Fruit fly (Drosophila melanogaster): ENCODE measurements around the gene CG5439.
"Not testable (repeated sequence)": the region's sequence is repeated elsewhere in the genome, so short reads cannot be mapped to it uniquely, and the experiment has no call there.

CG5439 gene

DNA sequence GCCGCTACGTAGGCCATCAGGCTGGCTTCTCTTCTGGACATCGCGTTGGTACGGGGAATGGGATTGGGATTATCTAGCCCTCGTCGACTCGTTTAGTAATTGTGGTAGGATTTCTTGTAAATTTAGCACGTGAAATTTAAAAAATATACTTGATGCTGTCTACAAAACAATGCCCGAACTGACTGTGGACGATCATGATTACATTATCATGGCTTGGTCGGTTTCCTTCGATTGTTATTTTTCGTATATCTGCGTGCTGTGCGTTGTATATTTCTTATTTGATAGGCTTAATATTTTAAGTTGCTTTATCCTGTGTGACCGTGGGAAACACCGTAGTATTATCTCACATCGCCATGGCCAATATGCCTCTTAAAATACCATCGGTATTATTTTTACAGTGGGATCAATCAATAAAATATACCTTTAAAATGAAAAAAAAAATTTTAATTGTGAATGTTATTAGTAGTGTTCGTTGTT lies 26.0 kb downstream of the CG5439 start, which contains the start of gene CG16972:
Gene CG16972 (minus strand): TSS at position 336 of the 477 bp plus-strand sequence.
- no peak for TF ChIP-seq usp (GFP tag; optimal IDR thresholded peaks at IDR 0.05)
- no peak for TF ChIP-seq Dll (optimal IDR thresholded peaks at IDR 0.05)
- TF ChIP-seq CG8478 (optimal IDR thresholded peaks at IDR 0.05), result no peak
- no peak for TF ChIP-seq pan (optimal IDR thresholded peaks at IDR 0.05)
- no peak for TF ChIP-seq EcR (GFP tag; optimal IDR thresholded peaks at IDR 0.05)
- TF ChIP-seq psq (optimal IDR thresholded peaks at IDR 0.05), result no peak

DNA sequence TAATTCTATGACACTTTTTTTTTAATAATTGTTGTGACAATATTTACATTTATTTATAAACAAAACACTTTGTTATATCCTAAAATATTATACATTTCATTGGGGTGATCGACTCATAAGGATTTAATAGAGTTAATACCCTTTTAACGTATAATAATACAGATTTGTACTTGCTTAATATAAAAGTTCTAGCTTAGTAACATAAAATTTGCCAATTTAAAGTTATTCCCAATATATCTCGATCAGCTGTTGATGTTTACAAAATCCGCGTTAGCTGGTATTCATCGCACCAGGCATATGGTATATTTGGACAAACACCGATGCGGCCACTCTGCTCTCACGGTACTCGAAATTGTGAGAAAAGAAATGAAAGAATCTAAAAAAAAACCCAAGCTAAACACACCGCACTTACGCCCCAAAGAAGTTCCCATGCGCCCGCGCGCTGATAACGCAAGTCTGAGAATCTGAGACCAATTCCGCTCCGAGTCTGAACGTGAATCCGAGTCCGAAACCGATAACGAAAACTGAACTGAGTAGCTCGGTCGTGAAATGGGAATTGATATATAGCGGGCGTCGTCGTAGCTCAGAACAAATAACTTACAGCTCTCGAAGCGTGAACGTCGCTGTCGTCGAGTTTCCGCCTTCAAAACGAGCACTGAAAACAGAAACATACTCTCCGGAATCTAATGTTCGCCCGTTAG lies 26.6 kb downstream of the CG5439 start, which contains the start of gene Pect:
Gene Pect (plus strand): TSS at position 326 of the 701 bp plus-strand sequence.
- TF ChIP-seq pan (optimal IDR thresholded peaks at IDR 0.05) (no peak), EcR (GFP tag; optimal IDR thresholded peaks at IDR 0.05) (no peak), CG8478 (optimal IDR thresholded peaks at IDR 0.05) (no peak)

DNA sequence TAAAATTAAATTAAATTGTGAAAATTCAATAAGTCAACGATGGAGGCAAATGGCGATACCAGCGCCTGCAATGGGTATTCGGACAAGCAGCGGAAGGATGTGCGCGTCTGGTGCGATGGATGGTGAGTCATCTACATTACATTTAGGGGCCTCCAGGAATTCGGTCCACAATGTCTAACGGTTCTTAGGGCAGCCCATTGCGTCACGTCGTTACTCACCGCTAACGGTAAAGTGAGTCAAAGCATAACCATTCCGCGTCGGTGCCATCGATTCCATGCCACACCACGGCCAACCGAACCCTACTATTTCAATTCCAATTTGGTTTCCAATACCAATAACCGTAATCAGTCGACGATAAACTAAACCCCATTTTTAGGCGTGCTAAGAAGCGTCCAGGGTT lies 27.2 kb downstream of the CG5439 start:
- TF ChIP-seq CG8478 (optimal IDR thresholded peaks at IDR 0.05), result no peak
- no peak for TF ChIP-seq psq (optimal IDR thresholded peaks at IDR 0.05)
- no peak for TF ChIP-seq usp (GFP tag; optimal IDR thresholded peaks at IDR 0.05)
- no peak for TF ChIP-seq pan (optimal IDR thresholded peaks at IDR 0.05)
- TF ChIP-seq Dll (optimal IDR thresholded peaks at IDR 0.05), result no peak
- TF ChIP-seq EcR (GFP tag; optimal IDR thresholded peaks at IDR 0.05), result no peak

DNA sequence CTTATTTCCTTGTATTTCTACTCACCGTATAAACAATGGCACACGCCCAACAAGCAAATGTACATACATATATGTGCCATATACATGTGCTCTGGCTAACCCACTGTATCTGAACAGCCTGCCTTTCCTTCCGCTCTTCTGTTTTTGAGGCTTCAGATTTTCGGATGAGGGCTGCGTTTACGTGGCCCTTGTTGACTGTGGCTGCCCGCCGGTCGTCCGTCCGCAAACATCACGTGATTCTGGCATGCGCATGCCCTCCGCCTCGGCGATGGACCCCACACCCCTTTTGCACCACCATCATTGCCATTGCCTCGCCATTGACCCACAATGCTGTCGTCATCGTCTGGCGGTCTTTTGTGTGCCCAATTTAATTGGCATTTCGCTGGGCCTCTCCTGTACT lies 28.3 kb downstream of the CG5439 start:
- TF ChIP-seq EcR (GFP tag; optimal IDR thresholded peaks at IDR 0.05), result no peak
- no peak for TF ChIP-seq psq (optimal IDR thresholded peaks at IDR 0.05)
- TF ChIP-seq pan (optimal IDR thresholded peaks at IDR 0.05), result no peak
- TF ChIP-seq usp (GFP tag; optimal IDR thresholded peaks at IDR 0.05), result no peak
- no peak for TF ChIP-seq CG8478 (optimal IDR thresholded peaks at IDR 0.05)
- no peak for TF ChIP-seq Dll (optimal IDR thresholded peaks at IDR 0.05)

DNA sequence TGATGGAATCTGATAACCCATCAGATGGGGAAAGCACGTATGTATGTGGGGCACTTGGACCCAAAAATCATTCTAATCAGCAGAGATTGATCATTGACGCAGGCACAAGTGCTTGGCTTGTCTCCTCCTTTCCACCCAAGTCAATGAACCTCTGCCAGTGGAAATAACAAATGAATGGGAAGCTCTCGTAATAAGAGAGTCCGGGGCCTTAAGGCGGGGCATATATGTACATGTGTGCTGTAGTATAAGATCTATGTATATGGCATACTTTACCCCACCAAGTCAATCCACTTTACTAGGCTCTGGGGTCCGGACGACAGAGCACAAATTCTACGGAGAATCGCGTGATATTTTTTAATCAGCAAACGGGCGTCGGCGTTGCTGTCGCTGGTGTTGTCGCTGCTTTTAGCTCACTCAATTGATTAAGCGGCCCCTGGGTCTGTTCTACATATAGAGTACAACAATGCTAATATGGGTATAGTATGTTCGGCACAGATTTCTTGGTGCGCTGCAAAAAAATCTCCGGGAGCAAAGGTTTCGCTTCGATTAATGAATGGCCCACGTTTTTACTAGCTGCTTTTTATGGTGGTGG lies 29.2 kb downstream of the CG5439 start:
- TF ChIP-seq EcR (GFP tag; optimal IDR thresholded peaks at IDR 0.05) (peak in 1 of 2 experiments; percentile 82), pan (optimal IDR thresholded peaks at IDR 0.05) (peak; percentile 22), Dll (optimal IDR thresholded peaks at IDR 0.05) (no peak)

DNA sequence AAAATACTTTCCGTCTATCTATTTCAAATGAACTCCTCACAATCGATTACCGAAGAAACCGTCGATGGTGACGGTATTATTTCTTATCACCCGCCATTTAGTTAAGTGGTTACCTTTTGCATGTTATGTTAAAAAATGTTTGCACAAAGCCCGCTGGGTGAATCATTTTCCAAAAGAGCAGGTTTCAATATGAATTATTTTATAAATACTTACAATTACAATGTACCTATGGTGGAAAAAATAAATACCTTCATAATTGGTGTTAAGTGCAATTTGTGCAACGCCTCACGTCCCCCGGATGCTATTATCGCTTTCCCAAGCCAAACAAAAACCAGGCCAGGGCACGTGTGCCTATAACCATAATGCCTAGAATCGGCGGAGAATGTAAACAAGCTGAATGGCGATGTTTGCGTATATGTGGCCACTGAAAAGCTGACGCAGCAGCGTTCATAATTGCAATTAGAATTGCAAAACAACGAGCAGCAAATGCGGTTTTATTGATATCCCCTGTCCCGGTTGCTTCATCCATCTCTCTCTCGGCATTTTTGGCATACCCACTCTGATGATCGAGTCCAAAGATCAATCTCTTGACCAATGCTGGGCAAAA lies 30.0 kb downstream of the CG5439 start:
- TF ChIP-seq CG8478 (optimal IDR thresholded peaks at IDR 0.05) (no peak), Dll (optimal IDR thresholded peaks at IDR 0.05) (no peak), usp (GFP tag; optimal IDR thresholded peaks at IDR 0.05) (no peak), EcR (GFP tag; optimal IDR thresholded peaks at IDR 0.05) (no peak), pan (optimal IDR thresholded peaks at IDR 0.05) (no peak), psq (optimal IDR thresholded peaks at IDR 0.05) (no peak)

DNA sequence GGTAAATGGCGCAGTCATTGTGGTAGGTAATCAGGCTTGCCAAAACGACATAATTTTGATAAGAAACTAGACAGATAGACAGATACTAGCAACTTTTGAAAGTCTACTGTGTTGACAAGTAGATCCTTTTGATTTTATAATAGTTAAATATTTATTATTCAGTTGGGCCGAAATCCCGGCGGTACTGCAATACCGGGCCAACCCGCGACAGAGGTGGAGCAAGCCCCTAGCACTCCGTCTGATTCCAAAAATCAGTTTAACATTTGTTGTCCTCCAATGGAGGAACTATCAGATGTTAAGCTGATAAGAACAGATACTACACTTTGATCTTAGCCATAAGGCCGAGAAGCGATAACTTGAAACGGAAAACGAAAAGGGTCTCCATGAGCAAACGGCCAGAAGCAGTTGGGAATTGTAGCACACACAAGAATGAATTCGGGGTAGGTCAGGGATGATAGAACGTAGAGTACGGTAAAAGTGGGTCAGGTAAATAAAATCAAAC lies 34.9 kb downstream of the CG5439 start, which contains the start of gene CG15482:
Gene CG15482 (minus strand): TSS at position 51 of the 502 bp plus-strand sequence.
- TF ChIP-seq CG8478 (optimal IDR thresholded peaks at IDR 0.05); Dll (optimal IDR thresholded peaks at IDR 0.05); EcR (GFP tag; optimal IDR thresholded peaks at IDR 0.05): not testable (repeated sequence)

DNA sequence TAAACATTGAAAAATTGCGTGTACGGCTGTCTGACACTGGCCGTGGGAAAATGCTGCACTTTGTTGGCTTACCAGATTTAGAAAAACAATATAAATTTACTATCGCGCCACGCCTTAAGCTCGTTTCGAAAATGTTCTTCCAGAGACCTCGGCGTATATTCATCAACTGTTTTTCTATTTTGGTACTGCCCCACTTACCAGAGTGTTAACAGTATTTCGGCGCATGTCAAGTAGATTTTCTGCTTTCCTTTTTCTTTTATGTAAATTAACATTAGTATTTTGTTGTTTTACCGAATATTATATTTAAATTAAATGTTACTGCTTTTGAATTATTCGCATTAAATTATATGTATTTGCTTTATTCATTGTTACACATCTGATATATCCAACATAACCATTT lies 38.1 kb downstream of the CG5439 start, which contains the start of gene kek4:
Gene kek4 (minus strand): TSS at position 341 of the 400 bp plus-strand sequence.
- TF ChIP-seq usp (GFP tag; optimal IDR thresholded peaks at IDR 0.05), result no peak
- no peak for TF ChIP-seq EcR (GFP tag; optimal IDR thresholded peaks at IDR 0.05)

DNA sequence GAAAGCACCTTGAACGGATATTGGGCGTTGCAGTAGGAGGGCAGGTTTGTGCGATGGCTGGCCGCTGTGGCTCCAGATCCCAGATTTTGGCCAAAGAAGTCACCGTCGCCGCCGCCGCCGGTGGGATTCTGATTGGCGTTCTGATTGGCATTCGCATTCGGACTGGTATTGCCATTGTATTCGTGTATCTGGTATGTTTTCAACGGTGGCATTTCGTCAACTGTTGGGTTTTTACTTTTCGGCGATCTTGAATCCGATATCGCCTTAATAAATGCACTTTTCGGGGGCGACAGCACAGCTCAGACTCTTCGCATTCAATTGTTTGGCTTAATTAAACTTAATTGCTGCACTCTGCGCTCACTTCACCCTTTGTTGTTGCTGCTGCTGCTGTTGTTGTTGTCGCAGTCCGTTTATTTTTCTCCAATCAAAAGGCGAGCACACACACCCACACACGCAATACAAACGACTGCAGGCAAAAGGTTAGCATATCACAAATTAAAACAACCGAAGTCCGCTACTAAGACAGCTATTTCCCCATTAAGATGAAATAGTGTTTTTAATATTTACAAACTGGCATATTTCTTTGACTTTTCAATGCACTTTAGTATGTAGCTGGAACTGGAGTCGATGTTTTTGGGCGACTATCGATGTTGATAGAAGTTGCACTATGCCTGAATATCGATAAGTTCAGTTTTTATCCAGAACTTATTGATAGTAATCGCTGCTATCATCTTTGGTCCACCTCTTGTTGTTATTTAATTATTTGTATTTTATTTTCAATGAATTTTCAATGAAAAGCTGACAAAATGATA lies 42.5 kb downstream of the CG5439 start, which contains the start of the genes CG9426 and mRF1:
Gene CG9426 (minus strand): TSS at position 643 of the 812 bp plus-strand sequence.
Gene mRF1 (plus strand): TSS at position 699 of the 812 bp plus-strand sequence.
- TF ChIP-seq psq (optimal IDR thresholded peaks at IDR 0.05) (no peak), Dll (optimal IDR thresholded peaks at IDR 0.05) (no peak), EcR (GFP tag; optimal IDR thresholded peaks at IDR 0.05) (no peak), CG8478 (optimal IDR thresholded peaks at IDR 0.05) (no peak), pan (optimal IDR thresholded peaks at IDR 0.05) (no peak), usp (GFP tag; optimal IDR thresholded peaks at IDR 0.05) (no peak)

DNA sequence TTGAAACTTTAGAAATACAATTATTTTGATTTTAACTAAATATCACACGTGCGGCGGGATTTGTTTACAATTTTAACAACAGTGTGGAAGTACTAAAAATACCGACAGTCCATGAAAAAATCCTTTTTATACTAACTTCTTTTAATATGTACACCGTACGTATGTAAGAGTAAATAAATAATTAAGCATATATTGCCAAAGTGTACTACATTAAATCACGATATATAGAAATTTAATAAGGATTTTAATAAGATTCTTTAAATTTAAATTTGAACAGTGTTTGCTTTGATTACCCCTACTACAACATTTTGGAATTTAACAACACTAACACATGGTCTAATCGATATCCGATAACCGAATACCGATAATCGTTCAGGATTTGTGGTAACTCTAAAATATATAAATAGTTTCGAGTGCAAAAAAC lies 45.3 kb downstream of the CG5439 start, which contains the start of the genes Ski6 and CG16812:
Gene Ski6 (minus strand): TSS at position 205 of the 424 bp plus-strand sequence.
Gene CG16812 (plus strand): TSS at position 363 of the 424 bp plus-strand sequence.
- no peak for TF ChIP-seq usp (GFP tag; optimal IDR thresholded peaks at IDR 0.05)

DNA sequence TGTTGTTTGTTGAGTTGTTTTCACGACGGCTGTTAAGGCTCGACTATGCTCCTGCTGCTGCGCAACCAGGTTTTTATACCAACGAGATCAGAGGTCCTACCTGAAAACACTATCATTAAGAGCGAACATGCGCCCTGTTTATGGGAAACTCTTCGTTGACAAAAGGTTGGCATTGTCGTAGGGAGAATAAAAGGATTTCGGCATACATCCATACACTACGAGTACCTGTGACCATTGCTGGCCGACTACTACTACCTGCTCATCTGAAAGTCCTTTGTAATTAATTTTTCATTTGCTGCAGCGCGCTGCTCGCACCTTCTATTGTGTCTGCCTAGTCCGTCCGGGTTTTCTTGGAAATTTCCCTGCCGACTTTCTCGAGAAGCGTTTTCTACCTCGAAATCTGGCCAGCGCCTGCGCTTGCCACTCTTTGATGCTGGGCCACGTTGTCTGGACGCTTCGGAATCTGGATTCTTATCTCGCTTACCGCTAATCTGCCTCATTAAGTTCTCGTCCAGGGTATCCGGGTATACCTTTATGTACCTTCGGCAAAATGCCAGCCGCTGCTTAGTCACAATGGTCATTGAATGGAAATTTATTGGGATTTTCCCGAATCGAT lies 48.4 kb downstream of the CG5439 start, which contains the start of gene CG15480:
Gene CG15480 (minus strand): TSS at position 51 of the 616 bp plus-strand sequence.
- no peak for TF ChIP-seq CG8478 (optimal IDR thresholded peaks at IDR 0.05)
- no peak for TF ChIP-seq EcR (GFP tag; optimal IDR thresholded peaks at IDR 0.05)
- no peak for TF ChIP-seq psq (optimal IDR thresholded peaks at IDR 0.05)
- no peak for TF ChIP-seq Dll (optimal IDR thresholded peaks at IDR 0.05)
- TF ChIP-seq usp (GFP tag; optimal IDR thresholded peaks at IDR 0.05), result no peak
- no peak for TF ChIP-seq pan (optimal IDR thresholded peaks at IDR 0.05)

Data from whole organism.